Worm (Caenorhabditis elegans): ENCODE results near the gene natb-1.

natb-1 gene

DNA sequence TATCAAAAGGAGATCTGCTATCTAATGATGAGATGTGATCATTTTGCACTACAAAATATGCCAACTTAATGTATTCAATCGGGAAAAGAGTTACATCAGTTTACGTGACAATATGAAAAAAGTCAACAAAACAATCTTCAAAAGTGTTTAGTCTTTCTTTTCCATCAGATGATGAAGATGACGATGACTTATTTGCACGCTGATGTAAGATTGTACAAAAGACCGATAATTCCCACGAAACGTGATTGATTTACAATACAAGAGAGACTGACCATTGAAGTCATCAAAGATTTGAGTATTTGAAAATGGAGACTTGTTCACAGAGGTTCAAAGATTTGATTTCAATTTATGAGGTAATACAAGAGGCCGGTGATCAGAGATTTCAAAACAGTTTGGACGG, 42.0 kb upstream of the natb-1 start:
- TF ChIP-seq elt-1 (tag; optimal IDR thresholded peaks at IDR 0.05) (no peak), nhr-21 (tag; optimal IDR thresholded peaks at IDR 0.05) (peak; percentile 42), fos-1 (tag; optimal IDR thresholded peaks at IDR 0.05) (no peak), sma-9 (GFP tag; optimal IDR thresholded peaks at IDR 0.05) (peak; percentile 77), sma-9 (tag; optimal IDR thresholded peaks at IDR 0.05) (no peak), lin-39 (tag; optimal IDR thresholded peaks at IDR 0.05) (no peak), nhr-129 (tag; optimal IDR thresholded peaks at IDR 0.05) (peak; percentile 95), mdl-1 (tag; optimal IDR thresholded peaks at IDR 0.05) (peak in 1 of 2 experiments; percentile 8), alr-1 (tag; optimal IDR thresholded peaks at IDR 0.05) (no peak), ceh-82 (tag; optimal IDR thresholded peaks at IDR 0.05) (no peak), ZK546.5 (tag; optimal IDR thresholded peaks at IDR 0.05) (no peak), skn-1 (tag; optimal IDR thresholded peaks at IDR 0.05) (no peak), blmp-1 (tag; optimal IDR thresholded peaks at IDR 0.05; ENCODE audit: insufficient read depth) (peak; percentile 20), nhr-25 (tag; optimal IDR thresholded peaks at IDR 0.05) (peak; percentile 87), mbf-1 (tag; optimal IDR thresholded peaks at IDR 0.05) (no peak), snpc-4 (tag; optimal IDR thresholded peaks at IDR 0.05) (no peak), nhr-6 (tag; optimal IDR thresholded peaks at IDR 0.05) (peak; percentile 13), Y55F3AM.14 (GFP tag; optimal IDR thresholded peaks at IDR 0.05) (no peak), nhr-77 (tag; optimal IDR thresholded peaks at IDR 0.05) (no peak), aly-2 (tag; optimal IDR thresholded peaks at IDR 0.05) (no peak)

DNA sequence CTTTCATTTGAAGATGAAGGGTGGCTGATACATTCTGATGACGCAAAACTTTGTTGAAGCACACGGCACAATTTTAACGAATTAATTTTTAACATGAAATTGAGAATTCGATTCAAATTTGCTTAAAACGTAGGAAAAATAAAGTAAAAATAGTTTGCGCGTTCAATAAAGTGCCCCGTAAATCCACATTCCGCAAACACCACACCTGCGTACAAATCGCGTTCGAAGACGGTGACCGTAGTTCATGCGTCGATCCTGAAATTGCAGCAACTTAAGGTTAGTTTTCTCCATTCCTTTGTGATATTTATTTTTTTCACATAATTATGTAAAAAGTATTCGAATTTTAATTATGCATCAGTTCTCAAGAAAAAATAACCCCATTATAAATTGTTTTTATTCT, 41.5 kb upstream of the natb-1 start, which contains the start of gene F43H9.3:
F43H9.3 (minus strand) TSS at position 189 of the 400 bp plus-strand sequence.
- TF ChIP-seq lsy-2 (tag; optimal IDR thresholded peaks at IDR 0.05), result peak in 1 of 2 experiments; percentile 88
- TF ChIP-seq F13H6.1 (tag; optimal IDR thresholded peaks at IDR 0.05), result no peak
- TF ChIP-seq zag-1 (tag; optimal IDR thresholded peaks at IDR 0.05), result no peak
- TF ChIP-seq fos-1 (tag; optimal IDR thresholded peaks at IDR 0.05), result peak; percentile 0
- no peak for TF ChIP-seq snpc-4 (tag; optimal IDR thresholded peaks at IDR 0.05)
- no peak for TF ChIP-seq nhr-129 (tag; optimal IDR thresholded peaks at IDR 0.05)
- TF ChIP-seq R02D3.7 (tag; optimal IDR thresholded peaks at IDR 0.05), result peak; percentile 62
- TF ChIP-seq mbf-1 (tag; optimal IDR thresholded peaks at IDR 0.05), result no peak
- TF ChIP-seq nhr-77 (tag; optimal IDR thresholded peaks at IDR 0.05), result no peak

DNA sequence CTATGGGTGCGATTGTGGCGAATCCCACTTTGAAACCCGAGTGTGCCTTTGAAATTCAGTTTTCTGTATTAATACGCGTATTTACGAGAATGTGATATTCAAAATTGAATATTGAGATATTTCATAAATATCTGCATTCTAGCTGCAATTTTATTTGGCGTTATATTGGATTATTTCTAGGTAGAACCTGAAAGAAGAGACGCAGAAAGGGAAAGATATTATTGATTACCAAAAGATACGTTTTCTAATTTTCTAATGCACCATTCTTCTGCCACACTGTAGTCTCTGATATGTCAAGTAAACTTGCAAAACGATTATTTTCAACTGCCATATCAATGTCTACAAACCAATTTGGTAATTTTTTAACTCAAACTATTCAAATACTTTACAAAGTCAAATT, 38.8 kb upstream of the natb-1 start, which contains the start of gene ech-3:
ech-3 (plus strand) TSS at position 178 of the 400 bp plus-strand sequence.
- TF ChIP-seq ztf-4 (tag; optimal IDR thresholded peaks at IDR 0.05), result no peak
- no peak for TF ChIP-seq crh-2 (tag; optimal IDR thresholded peaks at IDR 0.05)
- no peak for TF ChIP-seq lsy-2 (tag; optimal IDR thresholded peaks at IDR 0.05)
- no peak for TF ChIP-seq skn-1 (tag; optimal IDR thresholded peaks at IDR 0.05)
- TF ChIP-seq nhr-6 (tag; optimal IDR thresholded peaks at IDR 0.05), result no peak
- no peak for TF ChIP-seq nhr-129 (tag; optimal IDR thresholded peaks at IDR 0.05)
- TF ChIP-seq sma-9 (GFP tag; optimal IDR thresholded peaks at IDR 0.05), result no peak
- TF ChIP-seq sma-9 (tag; optimal IDR thresholded peaks at IDR 0.05), result no peak
- no peak for TF ChIP-seq lin-13 (GFP tag; optimal IDR thresholded peaks at IDR 0.05)
- TF ChIP-seq nhr-21 (tag; optimal IDR thresholded peaks at IDR 0.05), result no peak

DNA sequence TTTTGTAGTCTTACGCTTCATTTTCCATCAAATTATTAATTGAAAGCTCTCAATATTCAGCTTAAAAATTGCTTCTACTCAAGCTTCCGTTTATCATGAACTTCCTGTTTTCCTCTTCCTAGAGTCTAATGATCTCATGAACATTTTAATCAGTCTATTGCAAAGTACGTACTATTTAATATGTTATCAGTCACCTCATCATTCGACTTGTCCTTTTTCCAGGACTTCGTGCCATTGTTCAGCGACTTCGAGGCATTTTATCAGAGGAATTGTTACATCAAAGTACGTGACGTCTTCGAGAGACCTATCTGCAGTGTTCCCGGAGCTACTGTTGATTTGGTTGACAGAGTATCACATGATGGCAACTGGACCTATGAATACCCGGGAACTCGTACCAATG, 36.6 kb upstream of the natb-1 start:
- TF ChIP-seq fos-1 (tag; optimal IDR thresholded peaks at IDR 0.05), result peak; percentile 50
- peak; percentile 5 for TF ChIP-seq sma-9 (GFP tag; optimal IDR thresholded peaks at IDR 0.05)
- TF ChIP-seq sma-9 (tag; optimal IDR thresholded peaks at IDR 0.05), result no peak
- no peak for TF ChIP-seq crh-2 (tag; optimal IDR thresholded peaks at IDR 0.05)

DNA sequence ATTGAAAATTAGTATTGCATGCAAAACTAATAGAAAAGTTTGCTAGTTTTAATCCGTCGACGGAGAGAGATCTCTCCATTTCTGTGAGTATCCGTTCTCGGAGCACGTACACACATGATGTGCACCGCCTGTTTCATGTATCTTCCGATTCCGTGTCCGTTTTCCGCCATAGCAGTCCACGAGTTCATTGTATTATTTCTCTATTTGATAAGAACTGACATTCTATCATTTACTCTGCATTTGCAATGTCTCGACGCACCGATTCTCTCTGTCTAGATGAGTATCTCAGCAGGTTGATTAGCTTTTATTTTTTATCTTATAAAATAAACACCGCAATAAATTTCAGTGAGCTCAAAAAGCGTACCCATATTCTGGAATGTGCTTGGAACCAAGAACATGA, 35.7 kb upstream of the natb-1 start:
- TF ChIP-seq snpc-4 (tag; optimal IDR thresholded peaks at IDR 0.05) (no peak), skn-1 (tag; optimal IDR thresholded peaks at IDR 0.05) (no peak), fos-1 (tag; optimal IDR thresholded peaks at IDR 0.05) (peak; percentile 62), alr-1 (tag; optimal IDR thresholded peaks at IDR 0.05) (no peak)

DNA sequence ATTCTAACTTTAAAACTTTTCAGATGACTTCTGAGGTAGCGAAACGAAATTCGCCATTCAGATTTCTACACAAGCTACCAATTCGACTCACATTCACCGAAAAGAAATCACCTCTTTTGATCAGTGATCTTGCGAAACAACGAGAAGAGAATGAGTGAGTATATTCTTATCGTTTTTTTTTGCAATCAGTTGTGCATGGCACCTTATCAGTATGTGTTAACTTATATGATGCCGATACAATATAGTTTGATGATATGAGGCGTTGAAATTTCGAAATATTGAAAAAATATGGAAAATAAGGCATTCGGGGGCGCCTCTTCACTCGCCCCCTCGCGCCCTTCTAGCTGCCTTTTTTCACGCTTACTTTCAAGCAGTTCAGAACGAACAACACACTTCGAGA, 34.7 kb upstream of the natb-1 start:
- peak; percentile 11 for TF ChIP-seq gmeb-1 (tag; optimal IDR thresholded peaks at IDR 0.05)
- TF ChIP-seq sem-4 (tag; optimal IDR thresholded peaks at IDR 0.05), result no peak
- no peak for TF ChIP-seq mab-5 (tag; optimal IDR thresholded peaks at IDR 0.05)
- TF ChIP-seq sma-9 (GFP tag; optimal IDR thresholded peaks at IDR 0.05), result peak; percentile 49
- TF ChIP-seq sma-9 (tag; optimal IDR thresholded peaks at IDR 0.05), result no peak
- TF ChIP-seq nhr-77 (tag; optimal IDR thresholded peaks at IDR 0.05), result no peak
- peak; percentile 97 for TF ChIP-seq fos-1 (tag; optimal IDR thresholded peaks at IDR 0.05)

Measured in whole organism, L2 larva.